Fruit fly (Drosophila melanogaster) whole organism, pupa: Measurements from ENCODE around the gene CG10140.

Source experiments
- CG10348 ChIP-seq: fragments of 200-800 bp; sonication (Bioruptor generic); IDR thresholded peaks from 2 replicates; pipeline ENCODE4 v1.3.6; 2022; ENCODE audit warnings: missing biosample characterization, missing genetic modification characterization
- CG12605 ChIP-seq: fragments of 200-800 bp; sonication (Bioruptor generic); IDR thresholded peaks from 2 replicates; pipeline ENCODE4 v1.3.6; 2022; ENCODE audit warnings: missing biosample characterization, missing genetic modification characterization
- CG13204 ChIP-seq: fragments of 200-800 bp; sonication (Bioruptor generic); optimal IDR thresholded peaks from 2 replicates; lab custom pipeline; 2018; ENCODE audit warnings: missing biosample characterization, mild to moderate bottlenecking, missing genetic modification characterization, moderate library complexity
- CG14655 ChIP-seq: fragments of 200-800 bp; sonication (Bioruptor generic); optimal IDR thresholded peaks from 3 replicates; lab custom pipeline; 2017; ENCODE audit warnings: mild to moderate bottlenecking, missing biosample characterization, missing genetic modification reagents, missing genetic modification characterization
- CG15710 ChIP-seq: fragments of 200-800 bp; sonication (Bioruptor generic); optimal IDR thresholded peaks from 2 replicates; lab custom pipeline; 2018; ENCODE audit warnings: missing biosample characterization, mild to moderate bottlenecking, missing genetic modification characterization, moderate library complexity
- CG17806 ChIP-seq: fragments of 200-800 bp; sonication (Bioruptor generic); optimal IDR thresholded peaks from 2 replicates; lab custom pipeline; 2018; ENCODE audit warnings: missing biosample characterization, mild to moderate bottlenecking, missing genetic modification characterization, moderate library complexity
- CG32121 ChIP-seq: fragments of 200-800 bp; sonication (Bioruptor generic); IDR thresholded peaks from 2 replicates; pipeline ENCODE4 v1.3.6; 2022; ENCODE audit warnings: missing biosample characterization, missing genetic modification characterization
- CG34367 ChIP-seq: fragments of 200-800 bp; sonication (Bioruptor generic); optimal IDR thresholded peaks from 2 replicates; lab custom pipeline; 2018; ENCODE audit warnings: missing biosample characterization, mild to moderate bottlenecking, missing genetic modification characterization
- CG4496 ChIP-seq: fragments of 200-800 bp; sonication (Bioruptor generic); IDR thresholded peaks from 3 replicates; pipeline ENCODE4 v1.3.6; 2022; ENCODE audit warnings: missing biosample characterization, missing genetic modification characterization
- CG8159 ChIP-seq: fragments of 200-800 bp; sonication (Bioruptor generic); optimal IDR thresholded peaks from 3 replicates; lab custom pipeline; 2018; ENCODE audit warnings: missing biosample characterization, mild to moderate bottlenecking, missing genetic modification characterization, moderate library complexity
- CG8301 ChIP-seq: fragments of 200-800 bp; sonication (Bioruptor generic); optimal IDR thresholded peaks from 2 replicates; lab custom pipeline; 2018; ENCODE audit warnings: missing biosample characterization, mild to moderate bottlenecking, missing genetic modification characterization
- CG9948 ChIP-seq: fragments of 200-800 bp; sonication (Bioruptor generic); optimal IDR thresholded peaks from 2 replicates; lab custom pipeline; 2018; ENCODE audit warnings: missing biosample characterization, mild to moderate bottlenecking, missing genetic modification characterization, moderate library complexity
- D1 ChIP-seq: fragments of 200-800 bp; sonication (Bioruptor generic); optimal IDR thresholded peaks from 2 replicates; lab custom pipeline; 2018; ENCODE audit warnings: missing biosample characterization, mild to moderate bottlenecking, missing genetic modification characterization, moderate library complexity
- EcR ChIP-seq: fragments of 200-800 bp; sonication (Bioruptor generic); optimal IDR thresholded peaks from 3 replicates; lab custom pipeline; 2019; ENCODE audit warnings: missing biosample characterization, missing genetic modification characterization, mild to moderate bottlenecking, moderate library complexity, missing genetic modification reagents
- Ets98B ChIP-seq: fragments of 200-800 bp; sonication (Bioruptor generic); IDR thresholded peaks from 2 replicates; pipeline ENCODE4 v1.3.6; 2022; ENCODE audit warnings: missing biosample characterization, missing genetic modification characterization
- Pif1A ChIP-seq: fragments of 200-800 bp; sonication (Bioruptor generic); optimal IDR thresholded peaks from 3 replicates; lab custom pipeline; 2016; ENCODE audit warnings: missing biosample characterization, missing genetic modification characterization
- Pif1B ChIP-seq: fragments of 200-800 bp; sonication (Bioruptor generic); optimal IDR thresholded peaks from 3 replicates; lab custom pipeline; 2016; ENCODE audit warnings: missing biosample characterization, missing genetic modification characterization
- Snoo ChIP-seq: fragments of 200-800 bp; sonication (Bioruptor generic); optimal IDR thresholded peaks from 3 replicates; lab custom pipeline; 2017; ENCODE audit warnings: missing biosample characterization, mild to moderate bottlenecking, missing genetic modification characterization, inconsistent platforms
- fd96Ca ChIP-seq: fragments of 200-800 bp; sonication (Bioruptor generic); IDR thresholded peaks from 3 replicates; pipeline ENCODE4 v1.3.6; 2022; ENCODE audit warnings: missing biosample characterization, missing genetic modification characterization
- gl ChIP-seq: fragments of 200-800 bp; sonication (Bioruptor generic); optimal IDR thresholded peaks from 2 replicates; lab custom pipeline; 2018; ENCODE audit warnings: missing biosample characterization, mild to moderate bottlenecking, missing genetic modification characterization
- rn ChIP-seq: fragments of 200-800 bp; sonication (Bioruptor generic); IDR thresholded peaks from 2 replicates; pipeline ENCODE4 v1.3.6; 2022; ENCODE audit warnings: missing biosample characterization, missing genetic modification characterization

The CG10140 gene

DNA sequence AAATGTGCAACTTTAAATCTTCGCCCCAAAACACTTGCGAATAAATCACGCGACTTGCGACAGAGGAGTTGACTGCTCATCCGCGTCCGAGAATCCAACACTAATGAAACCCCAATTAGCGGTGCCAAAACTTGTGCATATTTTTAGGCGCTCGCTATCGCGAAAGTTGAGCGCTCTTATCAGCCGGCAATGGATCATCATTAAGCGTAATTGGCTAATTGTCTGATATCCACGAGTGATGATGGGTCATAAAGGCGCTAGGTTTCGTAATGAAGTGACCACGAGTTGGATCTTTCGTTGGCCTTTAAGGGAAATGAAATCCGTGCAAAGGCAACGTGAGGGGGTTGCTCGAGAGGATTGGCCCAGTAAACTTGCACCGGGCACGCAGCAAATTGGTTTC, 14.5 kb upstream of the CG10140 start:
- TF ChIP-seq CG13204 (GFP tag; lab: Kevin White, UChicago) = no peak
- no peak for TF ChIP-seq fd96Ca
- no peak for TF ChIP-seq CG34367 (tag; lab: Kevin White, UChicago)
- TF ChIP-seq CG32121 = no peak
- TF ChIP-seq Ets98B (GFP tag; lab: Robert Waterston, UW) = no peak
- TF ChIP-seq CG14655 (GFP tag; lab: Kevin White, UChicago) = no peak
- TF ChIP-seq EcR (GFP tag; lab: Kevin White, UChicago) = no peak
- TF ChIP-seq CG8159 (tag; lab: Kevin White, UChicago) = no peak
- no peak for TF ChIP-seq Pif1B
- no peak for TF ChIP-seq Pif1A
- no peak for TF ChIP-seq gl (tag; lab: Kevin White, UChicago)
- no peak for TF ChIP-seq CG10348 (GFP tag; lab: Robert Waterston, UW)
- TF ChIP-seq rn (GFP tag; lab: Robert Waterston, UW) = no peak
- no peak for TF ChIP-seq D1 (tag; lab: Kevin White, UChicago)
- TF ChIP-seq CG17806 (tag; lab: Kevin White, UChicago) = no peak
- TF ChIP-seq CG4496 (GFP tag; lab: Robert Waterston, UW) = no peak

- 0 out of 3 replicates have a peak, but pooled peaks have one; percentile 44 for TF ChIP-seq CG4496 (GFP tag; lab: Robert Waterston, UW)
- TF ChIP-seq CG14655 (GFP tag; lab: Kevin White, UChicago) = peak; percentile 14
- TF ChIP-seq fd96Ca = peak; percentile 64; the same call in 2 of the 3 replicates
- no peak for TF ChIP-seq CG34367 (tag; lab: Kevin White, UChicago)
- TF ChIP-seq CG8159 (tag; lab: Kevin White, UChicago) = no peak
- peak; percentile 74 for TF ChIP-seq CG32121
- 0 out of 2 replicates have a peak, but pooled peaks have one; percentile 13 for TF ChIP-seq rn (GFP tag; lab: Robert Waterston, UW)
- peak; percentile 33; the same call in 1 of the 2 replicates for TF ChIP-seq Ets98B (GFP tag; lab: Robert Waterston, UW)
- TF ChIP-seq CG8301 = no peak
Observed at dm6 chr3L:13452281-13452680, 12.0 kb upstream of the CG10140 start.

dm6 chr3L:13451562-13451961, 11.3 kb upstream of the CG10140 start:
- TF ChIP-seq CG34367 (tag; lab: Kevin White, UChicago) (no peak), CG4496 (GFP tag; lab: Robert Waterston, UW) (no peak), CG15710 (tag; lab: Kevin White, UChicago) (no peak), CG32121 (peak; percentile 66), rn (GFP tag; lab: Robert Waterston, UW) (no peak), CG8159 (tag; lab: Kevin White, UChicago) (peak; percentile 9), Pif1B (no peak), CG8301 (peak; percentile 44), gl (tag; lab: Kevin White, UChicago) (no peak), CG10348 (GFP tag; lab: Robert Waterston, UW) (no peak), Ets98B (GFP tag; lab: Robert Waterston, UW) (no peak), EcR (GFP tag; lab: Kevin White, UChicago) (no peak), Snoo (tag; lab: Kevin White, UChicago) (peak; percentile 13), CG9948 (no peak), CG13204 (GFP tag; lab: Kevin White, UChicago) (no peak), Pif1A (no peak), fd96Ca (no peak), CG14655 (GFP tag; lab: Kevin White, UChicago) (peak; percentile 31), CG17806 (tag; lab: Kevin White, UChicago) (no peak), CG12605 (GFP tag; lab: Robert Waterston, UW) (no peak), D1 (tag; lab: Kevin White, UChicago) (no peak)

- no peak for TF ChIP-seq CG10348 (GFP tag; lab: Robert Waterston, UW)
- TF ChIP-seq EcR (GFP tag; lab: Kevin White, UChicago) = no peak
- TF ChIP-seq D1 (tag; lab: Kevin White, UChicago) = peak; percentile 22
- TF ChIP-seq CG15710 (tag; lab: Kevin White, UChicago) = peak; percentile 18
- peak; percentile 5 for TF ChIP-seq CG9948
- peak; percentile 85 for TF ChIP-seq CG4496 (GFP tag; lab: Robert Waterston, UW)
- peak; percentile 60 for TF ChIP-seq CG14655 (GFP tag; lab: Kevin White, UChicago)
- peak; percentile 99 for TF ChIP-seq CG8159 (tag; lab: Kevin White, UChicago)
- no peak for TF ChIP-seq gl (tag; lab: Kevin White, UChicago)
- TF ChIP-seq CG34367 (tag; lab: Kevin White, UChicago) = no peak
- peak; percentile 54 for TF ChIP-seq CG32121
- TF ChIP-seq Pif1A = peak; percentile 80
- TF ChIP-seq CG17806 (tag; lab: Kevin White, UChicago) = peak; percentile 28
- TF ChIP-seq CG13204 (GFP tag; lab: Kevin White, UChicago) = no peak
- peak; percentile 1 for TF ChIP-seq Snoo (tag; lab: Kevin White, UChicago)
- TF ChIP-seq Ets98B (GFP tag; lab: Robert Waterston, UW) = peak; percentile 81
- TF ChIP-seq CG8301 = peak; percentile 57
- peak; percentile 52 for TF ChIP-seq rn (GFP tag; lab: Robert Waterston, UW)
- TF ChIP-seq fd96Ca = peak; percentile 72; the same call in 2 of the 3 replicates
- TF ChIP-seq CG12605 (GFP tag; lab: Robert Waterston, UW) = peak; percentile 79
- peak; percentile 62 for TF ChIP-seq Pif1B
Observed at dm6 chr3L:13450177-13450793, 10.0 kb upstream of the CG10140 start, which contains the start of the genes JMJD7 and CG10738. Gene JMJD7 (minus strand): TSS chr3L:13450283. Gene CG10738 (plus strand): TSS chr3L:13450770.

dm6 chr3L:13442400-13442799, 2.1 kb upstream of the CG10140 start, which contains the start of gene cmb:
Gene cmb (plus strand): TSS chr3L:13442594.
- peak; percentile 85 for TF ChIP-seq CG15710 (tag; lab: Kevin White, UChicago)
- TF ChIP-seq CG32121 = peak; percentile 93
- TF ChIP-seq CG4496 (GFP tag; lab: Robert Waterston, UW) = peak; percentile 97
- peak; percentile 80 for TF ChIP-seq CG9948
- TF ChIP-seq CG10348 (GFP tag; lab: Robert Waterston, UW) = no peak
- peak; percentile 62 for TF ChIP-seq D1 (tag; lab: Kevin White, UChicago)
- peak; percentile 89 for TF ChIP-seq CG8159 (tag; lab: Kevin White, UChicago)
- TF ChIP-seq Ets98B (GFP tag; lab: Robert Waterston, UW) = peak; percentile 93
- TF ChIP-seq gl (tag; lab: Kevin White, UChicago) = peak; percentile 94
- TF ChIP-seq CG17806 (tag; lab: Kevin White, UChicago) = peak; percentile 81
- TF ChIP-seq CG8301 = peak; percentile 85
- peak; percentile 92 for TF ChIP-seq CG34367 (tag; lab: Kevin White, UChicago)
- TF ChIP-seq CG12605 (GFP tag; lab: Robert Waterston, UW) = peak; percentile 97
- peak; percentile 23 for TF ChIP-seq EcR (GFP tag; lab: Kevin White, UChicago)
- TF ChIP-seq Pif1B = peak; percentile 84
- peak; percentile 89 for TF ChIP-seq rn (GFP tag; lab: Robert Waterston, UW)
- peak; percentile 72 for TF ChIP-seq Snoo (tag; lab: Kevin White, UChicago)
- peak; percentile 93 for TF ChIP-seq CG14655 (GFP tag; lab: Kevin White, UChicago)
- peak; percentile 93 for TF ChIP-seq fd96Ca
- TF ChIP-seq CG13204 (GFP tag; lab: Kevin White, UChicago) = peak; percentile 86
- peak; percentile 87 for TF ChIP-seq Pif1A
